Worm (Caenorhabditis elegans) whole organism, L1 larva: ENCODE measurements around the gene srx-68.

ENCODE experiments used
- ama-1 ChIP-seq: fragments of 150-350 bp; optimal IDR thresholded peaks from 2 replicates; lab custom pipeline; 2014
- lin-13 ChIP-seq: fragments of 150-350 bp; optimal IDR thresholded peaks from 2 replicates; lab custom pipeline; 2014; ENCODE audit warnings: missing biosample characterization, missing genetic modification reagents, missing genetic modification characterization
- lin-35 ChIP-seq, 2 experiments: fragments of 150-350 bp; optimal IDR thresholded peaks; 2 replicates each; lab custom pipeline; 2014; ENCODE audit warnings: missing biosample characterization in 2 of 2, missing genetic modification characterization in 2 of 2, missing genetic modification reagents in 2 of 2
- nhr-84 ChIP-seq: sonication (generic microtip); optimal IDR thresholded peaks from 2 replicates; lab custom pipeline; 2017; ENCODE audit warnings: missing biosample characterization, missing genetic modification characterization

DNA sequence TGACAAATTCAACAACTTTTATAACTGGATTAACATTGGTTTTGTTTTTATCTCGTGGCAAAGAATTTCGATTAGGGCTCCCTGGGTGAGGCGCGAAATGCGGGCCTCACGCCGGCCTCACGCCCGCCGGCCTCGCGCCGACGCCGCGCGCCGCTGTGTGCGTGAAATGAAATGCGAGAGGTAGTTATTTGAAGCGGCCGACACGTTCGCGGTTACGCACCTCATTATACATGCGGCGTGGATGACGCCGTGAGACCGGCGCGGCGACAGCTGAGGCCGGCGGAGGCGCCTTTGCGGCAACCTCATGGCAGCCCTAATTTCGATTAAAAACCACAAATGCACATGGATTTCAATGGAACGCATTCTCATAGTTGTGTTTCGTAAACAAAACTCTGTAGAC, 14.9 kb downstream of the srx-68 start:
- TF ChIP-seq lin-35 (GFP tag; optimal IDR thresholded peaks at IDR 0.05; lab: Kevin White, UChicago) (no peak), lin-13 (no peak), nhr-84 (tag; lab: Kevin White, UChicago) (no peak), ama-1 (lab: Kevin White, UChicago) (no peak)
